Worm (Caenorhabditis elegans): ENCODE data around the gene ucr-1.
A peak's percentile ranks its signal among the peaks of the same experiment; 100 is the strongest.

The ucr-1 gene

ce11 chrIII:5557246-5557819, 34.6 kb upstream of the ucr-1 start, which contains the start of gene rpc-2 (continued):
- TF ChIP-seq nfya-2 (GFP tag; IDR thresholded peaks at IDR 0.05), result 0 out of 2 replicates have a peak, but pooled peaks have one; percentile 76
- no peak for TF ChIP-seq F33H1.4 (GFP tag; IDR thresholded peaks at IDR 0.05)
- TF ChIP-seq hlh-12 (tag; optimal IDR thresholded peaks at IDR 0.05), result no peak
- TF ChIP-seq B0261.1 (tag; optimal IDR thresholded peaks at IDR 0.05), result no peak
- TF ChIP-seq aptf-3 (GFP tag; IDR thresholded peaks at IDR 0.05), result 0 out of 2 replicates have a peak, but pooled peaks have one; percentile 27
- no peak for TF ChIP-seq Y79H2A.3 (GFP tag; conservative IDR thresholded peaks at IDR 0.05)
- TF ChIP-seq bed-1 (GFP tag; IDR thresholded peaks at IDR 0.05), result no peak
- no peak for TF ChIP-seq unc-130 (GFP tag; optimal IDR thresholded peaks at IDR 0.05)
- TF ChIP-seq cebp-2 (GFP tag; IDR thresholded peaks at IDR 0.05), result 0 out of 2 replicates have a peak, but pooled peaks have one; percentile 34
- TF ChIP-seq mcd-1 (GFP tag; IDR thresholded peaks at IDR 0.05), result no peak
- no peak for TF ChIP-seq madf-8 (GFP tag; conservative IDR thresholded peaks at IDR 0.05)
- TF ChIP-seq attf-5 (GFP tag; optimal IDR thresholded peaks at IDR 0.05), result no peak
- no peak for TF ChIP-seq snpc-4 (GFP tag; optimal IDR thresholded peaks at IDR 0.05)
- no peak for TF ChIP-seq snpc-4 (tag; optimal IDR thresholded peaks at IDR 0.05)
- no peak for TF ChIP-seq ztf-28 (GFP tag; IDR thresholded peaks at IDR 0.05)
- no peak for TF ChIP-seq gei-17 (GFP tag; optimal IDR thresholded peaks at IDR 0.05)
- TF ChIP-seq ztf-26 (tag; optimal IDR thresholded peaks at IDR 0.05), result peak; percentile 3
- TF ChIP-seq hmg-1.2 (GFP tag; IDR thresholded peaks at IDR 0.05), result 0 out of 2 replicates have a peak, but pooled peaks have one; percentile 16
- no peak for TF ChIP-seq ccch-3 (GFP tag; optimal IDR thresholded peaks at IDR 0.05)
- TF ChIP-seq ceh-100 (GFP tag; IDR thresholded peaks at IDR 0.05), result no peak
- TF ChIP-seq lin-35 (GFP tag; optimal IDR thresholded peaks at IDR 0.05), result no peak
- no peak for TF ChIP-seq lin-40 (tag; optimal IDR thresholded peaks at IDR 0.05)
- TF ChIP-seq somi-1 (GFP tag; optimal IDR thresholded peaks at IDR 0.05), result no peak
- no peak for TF ChIP-seq akir-1 (GFP tag; optimal IDR thresholded peaks at IDR 0.05)
- TF ChIP-seq D2030.7 (GFP tag; IDR thresholded peaks at IDR 0.05), result no peak
- no peak for TF ChIP-seq let-526 (GFP tag; IDR thresholded peaks at IDR 0.05)
- no peak for TF ChIP-seq ztf-18 (tag; optimal IDR thresholded peaks at IDR 0.05)
- no peak for TF ChIP-seq F57A8.1 (GFP tag; optimal IDR thresholded peaks at IDR 0.05)
- TF ChIP-seq tlf-1 (GFP tag; optimal IDR thresholded peaks at IDR 0.05), result peak; percentile 25
- TF ChIP-seq fkh-3 (tag; optimal IDR thresholded peaks at IDR 0.05), result peak; percentile 32
- TF ChIP-seq lag-1 (GFP tag; IDR thresholded peaks at IDR 0.05), result no peak
- TF ChIP-seq ceh-40 (GFP tag; IDR thresholded peaks at IDR 0.05), result no peak
- TF ChIP-seq zfh-2 (GFP tag; conservative IDR thresholded peaks at IDR 0.05), result peak; percentile 43; the same call in 1 of the 2 replicates
- no peak for TF ChIP-seq F22D6.2 (tag; optimal IDR thresholded peaks at IDR 0.05)
- peak; percentile 47; the same call in 1 of the 2 replicates for TF ChIP-seq madf-3 (GFP tag; IDR thresholded peaks at IDR 0.05)
- peak; percentile 51 for TF ChIP-seq ekl-4 (GFP tag; IDR thresholded peaks at IDR 0.05)
- TF ChIP-seq Y53F4B.3 (GFP tag; IDR thresholded peaks at IDR 0.05), result no peak
- TF ChIP-seq die-1 (tag; optimal IDR thresholded peaks at IDR 0.05), result no peak
- no peak for TF ChIP-seq tbx-9 (tag; optimal IDR thresholded peaks at IDR 0.05; ENCODE audit: borderline replicate concordance)
- no peak for TF ChIP-seq sptf-2 (GFP tag; optimal IDR thresholded peaks at IDR 0.05)
- peak; percentile 28 for TF ChIP-seq T26A5.8 (tag; optimal IDR thresholded peaks at IDR 0.05)
- no peak for TF ChIP-seq snpc-3.4 (tag; optimal IDR thresholded peaks at IDR 0.05)
